Fruit fly (Drosophila melanogaster): ENCODE data around the gene CG14401.
A peak's percentile ranks its signal among the peaks of the same experiment; 100 is the strongest.

DNA sequence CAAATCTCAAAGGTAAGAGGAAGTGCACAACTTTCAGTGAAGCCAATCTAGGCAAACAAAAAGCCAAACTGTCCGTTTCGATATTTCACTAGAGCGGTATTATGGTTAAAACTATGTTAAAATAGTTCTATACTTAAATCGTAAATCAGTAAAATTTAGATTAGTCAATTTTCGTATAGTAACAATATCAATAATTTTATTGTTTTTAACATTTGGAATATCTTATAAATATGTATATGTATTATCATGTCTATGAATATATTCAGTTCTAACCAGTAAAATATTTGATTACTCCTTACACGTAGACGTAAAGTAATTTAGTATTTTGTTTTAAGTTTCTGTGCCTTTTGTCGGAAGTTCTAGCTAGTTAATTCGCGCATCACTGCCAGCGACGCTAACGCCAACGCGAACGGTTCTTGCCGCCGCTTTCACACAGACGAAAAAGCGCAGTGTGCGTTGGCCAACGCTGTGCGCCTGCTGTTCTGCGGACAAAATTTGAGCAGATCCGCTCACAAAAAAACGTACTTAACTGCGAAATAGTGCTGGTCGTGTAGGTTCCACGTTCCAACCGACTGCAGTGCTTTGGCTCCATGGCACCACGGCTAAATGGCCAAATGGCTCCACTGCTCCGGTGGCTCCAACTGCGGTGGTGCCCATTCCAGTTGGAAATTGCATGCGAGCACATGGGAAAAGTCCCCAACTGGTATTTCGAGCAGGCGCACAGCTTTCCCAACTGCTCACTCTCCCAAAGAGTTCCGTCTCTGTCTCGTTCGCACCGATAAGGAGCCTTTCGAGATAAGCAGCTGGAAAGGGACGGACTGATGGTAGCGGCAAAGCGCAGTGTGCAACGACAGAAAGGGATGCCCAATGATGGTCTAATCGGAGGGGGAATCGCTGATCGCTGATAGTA is 46.2 kb upstream of the CG14401 start:
- TF ChIP-seq psq (GFP tag; optimal IDR thresholded peaks at IDR 0.05) (peak; percentile 13), usp (GFP tag; optimal IDR thresholded peaks at IDR 0.05) (no peak), dl (GFP tag; optimal IDR thresholded peaks at IDR 0.05; ENCODE audit: insufficient read depth in 1 of 2, partially characterized antibody in 2 of 2) (peak; percentile 76 to 79), Myc (optimal IDR thresholded peaks at IDR 0.05) (peak; percentile 91), pan (optimal IDR thresholded peaks at IDR 0.05) (no peak), Rel (GFP tag; optimal IDR thresholded peaks at IDR 0.05) (peak; percentile 84), Rel (tag; optimal IDR thresholded peaks at IDR 0.05) (peak; percentile 100), Dfd (GFP tag; optimal IDR thresholded peaks at IDR 0.05) (no peak)

Measured in whole organism, wandering third instar larva.